Fruit fly (Drosophila melanogaster) whole organism, adult: ENCODE data around the gene CG17207.

Experiments used
- CG7045 ChIP-seq: fragments of 200-800 bp; sonication (Bioruptor generic); optimal IDR thresholded peaks from 2 replicates; lab custom pipeline; 2017; ENCODE audit warnings: missing biosample characterization, mild to moderate bottlenecking, missing genetic modification characterization
- CG7101 ChIP-seq: fragments of 200-800 bp; sonication (Bioruptor generic); optimal IDR thresholded peaks from 2 replicates; lab custom pipeline; 2018; ENCODE audit warnings: missing biosample characterization, mild to moderate bottlenecking, missing genetic modification characterization, moderate library complexity
- Clk ChIP-seq: fragments of 200-800 bp; sonication (Bioruptor generic); optimal IDR thresholded peaks from 2 replicates; lab custom pipeline; 2017; ENCODE audit warnings: missing biosample characterization, missing genetic modification characterization
- Hr96 ChIP-seq: fragments of 200-800 bp; sonication (Bioruptor generic); optimal IDR thresholded peaks from 2 replicates; lab custom pipeline; 2016; ENCODE audit warnings: missing biosample characterization, missing genetic modification characterization
- ovo ChIP-seq: fragments of 200-800 bp; sonication (Bioruptor generic); optimal IDR thresholded peaks from 2 replicates; lab custom pipeline; 2016; ENCODE audit warnings: missing biosample characterization, missing genetic modification characterization
- pad ChIP-seq: fragments of 200-800 bp; sonication (Bioruptor generic); optimal IDR thresholded peaks from 3 replicates; lab custom pipeline; 2017; ENCODE audit warnings: missing biosample characterization, missing genetic modification characterization, mild to moderate bottlenecking, moderate library complexity, missing genetic modification reagents

DNA sequence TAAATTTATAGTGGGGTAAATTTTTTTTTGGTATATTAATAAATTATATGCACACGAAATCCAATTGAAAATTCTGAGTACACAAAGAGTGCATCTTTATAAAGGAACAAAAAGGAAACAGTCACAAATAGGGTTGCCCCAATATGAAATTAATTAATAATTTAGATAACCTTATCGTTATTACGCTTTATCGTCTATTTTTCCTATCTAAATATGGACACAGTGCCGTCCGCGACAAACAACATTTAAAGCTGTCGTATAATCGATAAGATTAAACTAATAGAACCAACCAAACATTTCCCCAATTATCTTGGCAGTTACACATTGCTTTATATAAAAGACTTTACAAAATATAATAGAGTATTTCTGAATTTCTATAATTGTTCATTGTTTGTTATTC, 40.9 kb downstream of the CG17207 start:
- no peak for TF ChIP-seq ovo (GFP tag; lab: Kevin White, UChicago)
- TF ChIP-seq Clk (GFP tag; lab: Kevin White, UChicago): no peak
- TF ChIP-seq pad (GFP tag; lab: Kevin White, UChicago): no peak
- no peak for TF ChIP-seq CG7101 (tag; lab: Kevin White, UChicago)
- peak; percentile 49 for TF ChIP-seq CG7045 (GFP tag; lab: Kevin White, UChicago)
- no peak for TF ChIP-seq Hr96
